Worm (Caenorhabditis elegans) whole organism, L4 larva: ENCODE measurements around the gene eif-3.F.
A peak's percentile ranks its signal among the peaks of the same experiment; 100 is the strongest.

Source experiments
- D1046.2 ChIP-seq: fragments of 200-800 bp; sonication (Bioruptor generic); IDR thresholded peaks from 2 replicates; pipeline ENCODE4 v1.3.6; 2022; ENCODE audit warnings: missing genetic modification characterization, missing compliant biosample characterization
- F10B5.3 ChIP-seq: sonication (generic microtip); optimal IDR thresholded peaks from 2 replicates; lab custom pipeline; 2016; ENCODE audit warnings: mild to moderate bottlenecking, missing genetic modification characterization, missing compliant biosample characterization
- R02D3.7 ChIP-seq: fragments of 150-350 bp; sonication (generic microtip); optimal IDR thresholded peaks from 3 replicates; lab custom pipeline; 2014; ENCODE audit warnings: missing biosample characterization, missing genetic modification characterization
- T20F7.1 ChIP-seq: fragments of 200-800 bp; sonication (Bioruptor generic); optimal IDR thresholded peaks from 2 replicates; lab custom pipeline; 2018; ENCODE audit warnings: mild to moderate bottlenecking, missing genetic modification characterization, missing compliant biosample characterization
- Y48G9A.11 ChIP-seq: fragments of 200-800 bp; sonication (Bioruptor generic); IDR thresholded peaks from 2 replicates; pipeline ENCODE4 v1.3.6; 2022; ENCODE audit warnings: missing genetic modification reagents, missing genetic modification characterization, missing compliant biosample characterization
- ZK337.2 ChIP-seq: fragments of 200-800 bp; sonication (Bioruptor generic); IDR thresholded peaks from 2 replicates; pipeline ENCODE4 v1.3.6; 2022; ENCODE audit warnings: missing genetic modification reagents, missing genetic modification characterization, missing compliant biosample characterization
- aha-1 ChIP-seq: fragments of 150-350 bp; peaks from one replicate; lab custom pipeline; 2014; ENCODE audit warnings: missing biosample characterization, missing genetic modification characterization
- ama-1 ChIP-seq: fragments of 150-350 bp; optimal IDR thresholded peaks from 2 replicates; lab custom pipeline; 2014; ENCODE audit warnings: inconsistent platforms, mixed read lengths
- ceh-20 ChIP-seq: fragments of 200-800 bp; sonication (Bioruptor generic); IDR thresholded peaks from 2 replicates; pipeline ENCODE4 v1.3.6; 2022; ENCODE audit warnings: missing genetic modification reagents, missing genetic modification characterization, missing compliant biosample characterization
- ceh-32 ChIP-seq: sonication (generic microtip); optimal IDR thresholded peaks from 2 replicates; lab custom pipeline; 2016; ENCODE audit warnings: mild to moderate bottlenecking, missing genetic modification characterization, missing compliant biosample characterization; ENCODE audit not compliant: poor library complexity
- ceh-44 ChIP-seq: fragments of 200-800 bp; sonication (Bioruptor generic); IDR thresholded peaks from 2 replicates; pipeline ENCODE4 v1.3.6; 2022; ENCODE audit warnings: missing genetic modification reagents, missing genetic modification characterization, missing compliant biosample characterization
- ces-1 ChIP-seq: fragments of 150-350 bp; sonication (generic microtip); optimal IDR thresholded peaks from 4 replicates; lab custom pipeline; 2014; ENCODE audit warnings: missing biosample characterization, missing genetic modification reagents, missing genetic modification characterization
- cey-2 ChIP-seq: sonication (generic microtip); optimal IDR thresholded peaks from 3 replicates; lab custom pipeline; 2017; ENCODE audit warnings: missing genetic modification characterization, mild to moderate bottlenecking, missing compliant biosample characterization, antibody characterized with exemption, borderline replicate concordance; ENCODE audit not compliant: insufficient read depth
- daf-16 ChIP-seq, 3 experiments: sonication (generic microtip); optimal IDR thresholded peaks; 2 replicates each; lab custom pipeline; 2016 to 2017; ENCODE audit warnings: missing genetic modification characterization in 3 of 3, missing genetic modification reagents in 3 of 3, mild to moderate bottlenecking in 2 of 3, missing compliant biosample characterization in 2 of 3, missing biosample characterization in 1 of 3, moderate library complexity in 1 of 3
- daf-19 ChIP-seq: fragments of 200-800 bp; sonication (Bioruptor generic); conservative IDR thresholded peaks from 2 replicates; pipeline ENCODE4 v1.3.6; 2022; ENCODE audit warnings: missing genetic modification characterization, missing compliant biosample characterization
- dmd-6 ChIP-seq: fragments of 200-800 bp; sonication (Bioruptor generic); IDR thresholded peaks from 2 replicates; pipeline ENCODE4 v1.3.6; 2022; ENCODE audit warnings: missing genetic modification reagents, missing genetic modification characterization, missing compliant biosample characterization
- dmd-8 ChIP-seq: fragments of 200-800 bp; sonication (Bioruptor generic); IDR thresholded peaks from 2 replicates; pipeline ENCODE4 v1.3.6; 2022; ENCODE audit warnings: missing genetic modification characterization, missing compliant biosample characterization
- dmd-9 ChIP-seq: fragments of 200-800 bp; sonication (Bioruptor generic); IDR thresholded peaks from 2 replicates; pipeline ENCODE4 v1.3.6; 2022; ENCODE audit warnings: missing genetic modification reagents, missing genetic modification characterization, missing compliant biosample characterization
- dpl-1 ChIP-seq: fragments of 150-350 bp; optimal IDR thresholded peaks from 2 replicates; lab custom pipeline; 2014; ENCODE audit warnings: missing biosample characterization, missing genetic modification reagents, missing genetic modification characterization
- dve-1 ChIP-seq: sonication (generic microtip); optimal IDR thresholded peaks from 2 replicates; lab custom pipeline; 2017; ENCODE audit warnings: antibody characterized with exemption, mild to moderate bottlenecking, missing genetic modification characterization, missing compliant biosample characterization; ENCODE audit not compliant: insufficient read depth
- egl-43 ChIP-seq: fragments of 200-800 bp; sonication (Bioruptor generic); IDR thresholded peaks from 2 replicates; pipeline ENCODE4 v1.3.6; 2022; ENCODE audit warnings: missing genetic modification reagents, missing genetic modification characterization, missing compliant biosample characterization
- fos-1 ChIP-seq: fragments of 150-350 bp; optimal IDR thresholded peaks from 2 replicates; lab custom pipeline; 2014; ENCODE audit warnings: missing biosample characterization, missing genetic modification characterization
- hif-1 ChIP-seq, 2 experiments: sonication (generic microtip); optimal IDR thresholded peaks; 2 replicates each; lab custom pipeline; 2016 to 2017; ENCODE audit warnings: missing compliant biosample characterization in 2 of 2, missing genetic modification characterization in 2 of 2, missing genetic modification reagents in 2 of 2, missing genotype in 2 of 2, mild to moderate bottlenecking in 1 of 2
- hlh-11 ChIP-seq: fragments of 200-800 bp; sonication (Bioruptor generic); optimal IDR thresholded peaks from 2 replicates; lab custom pipeline; 2018; ENCODE audit warnings: mild to moderate bottlenecking, missing genetic modification characterization, missing compliant biosample characterization
- hlh-30 ChIP-seq: sonication (generic microtip); optimal IDR thresholded peaks from 2 replicates; lab custom pipeline; 2017; ENCODE audit warnings: antibody characterized with exemption, mild to moderate bottlenecking, missing genetic modification characterization, missing compliant biosample characterization; ENCODE audit not compliant: insufficient read depth
- lin-13 ChIP-seq: fragments of 150-350 bp; optimal IDR thresholded peaks from 2 replicates; lab custom pipeline; 2014; ENCODE audit warnings: missing biosample characterization, missing genetic modification reagents, missing genetic modification characterization
- lin-29 ChIP-seq: fragments of 200-800 bp; sonication (Bioruptor generic); IDR thresholded peaks from 2 replicates; pipeline ENCODE4 v1.3.6; 2022; ENCODE audit warnings: missing genetic modification reagents, missing genetic modification characterization, missing compliant biosample characterization
- lin-38 ChIP-seq: fragments of 200-800 bp; sonication (Bioruptor generic); IDR thresholded peaks from 2 replicates; pipeline ENCODE4 v1.3.6; 2022; ENCODE audit warnings: missing genetic modification reagents, missing genetic modification characterization, missing compliant biosample characterization
- lir-3 ChIP-seq: sonication (generic microtip); optimal IDR thresholded peaks from 2 replicates; lab custom pipeline; 2016; ENCODE audit warnings: mild to moderate bottlenecking, missing genetic modification characterization, missing compliant biosample characterization
- mdl-1 ChIP-seq, 2 experiments: fragments of 150-350 bp in 1 of 2; sonication (generic microtip) in 1 of 2; optimal IDR thresholded peaks; 2 replicates each; lab custom pipeline; 2014 to 2017; ENCODE audit warnings: missing biosample characterization in 2 of 2, missing genetic modification characterization in 2 of 2
- mep-1 ChIP-seq: fragments of 150-350 bp; sonication (generic microtip); optimal IDR thresholded peaks from 3 replicates; lab custom pipeline; 2014; ENCODE audit warnings: missing biosample characterization, missing genetic modification characterization
- mes-2 ChIP-seq: sonication (generic microtip); optimal IDR thresholded peaks from 2 replicates; lab custom pipeline; 2016; ENCODE audit warnings: missing genotype, mild to moderate bottlenecking, missing genetic modification characterization, missing compliant biosample characterization; ENCODE audit not compliant: poor library complexity, severe bottlenecking
- mxl-3 ChIP-seq: fragments of 200-800 bp; sonication (Bioruptor generic); optimal IDR thresholded peaks from 2 replicates; lab custom pipeline; 2018; ENCODE audit warnings: mild to moderate bottlenecking, missing genetic modification characterization, missing compliant biosample characterization
- nhr-10 ChIP-seq: fragments of 150-350 bp; optimal IDR thresholded peaks from 2 replicates; lab custom pipeline; 2014; ENCODE audit warnings: missing biosample characterization, missing genetic modification characterization
- nhr-102 ChIP-seq: sonication (generic microtip); optimal IDR thresholded peaks from 2 replicates; lab custom pipeline; 2016; ENCODE audit warnings: mild to moderate bottlenecking, missing genetic modification characterization, moderate library complexity, missing compliant biosample characterization
- nhr-11 ChIP-seq: fragments of 150-350 bp; optimal IDR thresholded peaks from 2 replicates; lab custom pipeline; 2014; ENCODE audit warnings: missing biosample characterization, missing genetic modification characterization
- nhr-28 ChIP-seq: fragments of 150-350 bp; optimal IDR thresholded peaks from 2 replicates; lab custom pipeline; 2014; ENCODE audit warnings: missing biosample characterization, missing genetic modification characterization
- nhr-48 ChIP-seq: sonication (generic microtip); optimal IDR thresholded peaks from 2 replicates; lab custom pipeline; 2016; ENCODE audit warnings: mild to moderate bottlenecking, missing genetic modification characterization, missing compliant biosample characterization
- nhr-77 ChIP-seq: fragments of 150-350 bp; optimal IDR thresholded peaks from 2 replicates; lab custom pipeline; 2014; ENCODE audit warnings: missing biosample characterization, missing genetic modification characterization
- php-3 ChIP-seq: fragments of 200-800 bp; sonication (Bioruptor generic); IDR thresholded peaks from 2 replicates; pipeline ENCODE4 v1.3.6; 2022; ENCODE audit warnings: missing genetic modification reagents, missing genetic modification characterization, missing compliant biosample characterization
- pqm-1 ChIP-seq: sonication (generic microtip); optimal IDR thresholded peaks from 2 replicates; lab custom pipeline; 2017; ENCODE audit warnings: missing biosample characterization, missing genetic modification characterization
- skn-1 ChIP-seq: fragments of 150-350 bp; optimal IDR thresholded peaks from 2 replicates; lab custom pipeline; 2014; ENCODE audit warnings: missing biosample characterization, missing genetic modification characterization
- snpc-4 ChIP-seq: fragments of 150-350 bp; optimal IDR thresholded peaks from 2 replicates; lab custom pipeline; 2014; ENCODE audit warnings: missing biosample characterization, missing genetic modification characterization
- spr-1 ChIP-seq: sonication (generic microtip); optimal IDR thresholded peaks from 2 replicates; lab custom pipeline; 2016; ENCODE audit warnings: mild to moderate bottlenecking, missing genetic modification characterization, missing compliant biosample characterization
- tag-97 ChIP-seq: fragments of 200-800 bp; sonication (Bioruptor generic); IDR thresholded peaks from 2 replicates; pipeline ENCODE4 v1.3.6; 2022; ENCODE audit warnings: missing genetic modification characterization, missing compliant biosample characterization
- tra-1 ChIP-seq: fragments of 200-800 bp; sonication (Bioruptor generic); IDR thresholded peaks from 2 replicates; pipeline ENCODE4 v1.3.6; 2022; ENCODE audit warnings: missing genetic modification reagents, missing genetic modification characterization, missing compliant biosample characterization
- zfp-3 ChIP-seq: fragments of 200-800 bp; sonication (Bioruptor generic); conservative IDR thresholded peaks from 2 replicates; pipeline ENCODE4 v1.3.6; 2022; ENCODE audit warnings: missing genetic modification reagents, missing genetic modification characterization, missing compliant biosample characterization
- zip-2 ChIP-seq: fragments of 150-350 bp; optimal IDR thresholded peaks from 2 replicates; lab custom pipeline; 2014; ENCODE audit warnings: missing biosample characterization, missing genetic modification characterization

eif-3.F gene

DNA sequence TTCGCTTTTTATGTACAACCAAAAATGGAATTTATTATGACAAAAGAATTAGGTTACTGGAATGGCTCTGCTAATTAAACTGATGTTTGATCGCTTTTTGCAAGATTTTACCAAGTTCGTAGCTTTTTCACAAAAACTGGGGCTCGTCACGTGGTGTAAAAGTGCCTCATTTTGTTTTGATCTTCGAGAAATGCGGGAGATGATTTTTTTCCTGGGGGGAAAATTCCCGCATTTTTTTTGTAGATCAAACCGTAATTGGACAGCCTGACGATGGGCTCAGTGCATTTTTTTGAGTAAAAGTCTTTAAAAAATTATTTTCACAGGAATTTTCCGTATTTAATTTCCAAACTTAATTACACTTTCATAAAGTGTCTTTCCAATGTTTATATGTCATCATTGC lies 42.3 kb upstream of the eif-3.F start:
- TF ChIP-seq mep-1 (tag; lab: Kevin White, UChicago) (no peak), ama-1 (lab: Kevin White, UChicago) (no peak), T20F7.1 (GFP tag; lab: Kevin White, UChicago) (no peak), hlh-30 (tag; lab: Kevin White, UChicago) (no peak), mdl-1 (tag; optimal IDR thresholded peaks at IDR 0.05; lab: Kevin White, UChicago) (no peak), ces-1 (GFP tag; lab: Kevin White, UChicago) (no peak), daf-19 (GFP tag; lab: Robert Waterston, UW) (no peak), hif-1 (tag; optimal IDR thresholded peaks at IDR 0.05; lab: Kevin White, UChicago) (peak in 1 of 2 experiments; percentile 10), tag-97 (no peak), aha-1 (tag; lab: Kevin White, UChicago) (peak; percentile 45), lin-13 (GFP tag; lab: Kevin White, UChicago) (no peak), spr-1 (tag; lab: Kevin White, UChicago) (no peak), lin-38 (GFP tag; lab: Robert Waterston, UW) (no peak), zfp-3 (GFP tag; lab: Robert Waterston, UW) (no peak), egl-43 (GFP tag; lab: Robert Waterston, UW) (no peak), R02D3.7 (tag; lab: Kevin White, UChicago) (no peak), dmd-9 (GFP tag; lab: Robert Waterston, UW) (no peak)

DNA sequence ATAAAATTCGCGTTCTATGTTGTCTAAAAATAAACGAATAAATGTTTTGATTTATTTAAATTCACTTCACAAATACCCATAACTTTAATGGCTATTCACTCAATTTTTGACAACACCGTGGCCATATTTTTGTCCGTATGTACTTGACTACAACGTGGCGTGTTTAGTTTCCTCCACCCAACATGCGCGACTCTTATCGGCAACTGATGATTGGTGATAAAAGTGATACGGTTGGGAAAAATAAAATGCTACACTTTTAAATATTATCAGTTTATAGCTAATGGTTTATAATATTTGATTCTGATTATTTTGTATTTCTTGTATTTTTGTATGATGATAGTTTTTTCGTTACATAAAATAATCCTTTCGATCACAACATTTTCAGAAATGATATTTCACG lies 39.8 kb upstream of the eif-3.F start, which contains the start of gene acs-7:
Gene acs-7 (plus strand): TSS at position 386 of the 400 bp plus-strand sequence.
- TF ChIP-seq nhr-11 (no peak), nhr-48 (tag; lab: Kevin White, UChicago) (peak; percentile 31), pqm-1 (tag; lab: Kevin White, UChicago) (peak; percentile 90), snpc-4 (tag; lab: Kevin White, UChicago) (no peak), mxl-3 (GFP tag; lab: Kevin White, UChicago) (peak; percentile 59), mep-1 (tag; lab: Kevin White, UChicago) (peak; percentile 60), nhr-10 (peak; percentile 2), nhr-28 (tag; lab: Kevin White, UChicago) (peak; percentile 96), nhr-77 (tag; lab: Kevin White, UChicago) (peak; percentile 89), dmd-6 (peak; percentile 87), daf-16 (GFP tag; optimal IDR thresholded peaks at IDR 0.05; lab: Kevin White, UChicago) (no peak), daf-16 (tag; optimal IDR thresholded peaks at IDR 0.05; lab: Kevin White, UChicago) (peak; percentile 95), hlh-11 (tag; lab: Kevin White, UChicago) (peak; percentile 88), hlh-30 (tag; lab: Kevin White, UChicago) (peak; percentile 51), mdl-1 (tag; optimal IDR thresholded peaks at IDR 0.05; lab: Kevin White, UChicago) (peak in 1 of 2 experiments; percentile 74), mes-2 (tag; lab: Kevin White, UChicago) (no peak), T20F7.1 (GFP tag; lab: Kevin White, UChicago) (peak; percentile 21), F10B5.3 (tag; lab: Kevin White, UChicago) (no peak), php-3 (peak; percentile 90), dve-1 (tag; lab: Kevin White, UChicago) (peak; percentile 95), tra-1 (GFP tag; lab: Robert Waterston, UW) (0 out of 2 replicates have a peak, but pooled peaks have one; percentile 15), lir-3 (no peak), nhr-102 (tag; lab: Kevin White, UChicago) (peak; percentile 32)

DNA sequence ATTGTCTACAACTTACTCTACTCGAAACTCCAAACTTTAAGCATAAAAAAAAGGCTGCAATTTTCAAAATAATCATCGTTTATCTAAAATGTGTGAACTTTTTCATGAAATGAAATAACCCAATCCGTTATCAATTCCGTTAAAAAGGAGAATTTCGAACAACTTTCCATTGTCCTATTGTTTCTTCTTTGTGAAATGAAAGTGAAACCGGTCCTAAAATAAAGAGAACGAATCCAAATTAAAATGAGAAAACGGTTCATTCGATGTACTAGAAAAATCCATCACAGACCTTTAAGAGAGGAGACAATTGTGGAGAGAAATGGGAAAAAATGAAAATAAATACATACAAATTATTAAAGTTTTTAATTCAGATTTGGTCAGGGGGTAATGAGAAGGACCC lies 35.8 kb upstream of the eif-3.F start, which contains the start of gene C01G6.9:
Gene C01G6.9 (minus strand): TSS at position 141 of the 400 bp plus-strand sequence.
- TF ChIP-seq ceh-44 (GFP tag; lab: Robert Waterston, UW) (no peak), cey-2 (no peak), ZK337.2 (GFP tag; lab: Robert Waterston, UW) (no peak), zip-2 (no peak), mep-1 (tag; lab: Kevin White, UChicago) (no peak), ceh-32 (tag; lab: Kevin White, UChicago) (no peak), D1046.2 (GFP tag; lab: Robert Waterston, UW) (no peak), dmd-8 (GFP tag; lab: Robert Waterston, UW) (no peak), lin-29 (no peak), Y48G9A.11 (GFP tag; lab: Robert Waterston, UW) (no peak), fos-1 (no peak), zfp-3 (GFP tag; lab: Robert Waterston, UW) (no peak), skn-1 (tag; lab: Kevin White, UChicago) (no peak), ceh-20 (GFP tag; lab: Robert Waterston, UW) (no peak), dpl-1 (GFP tag; lab: Kevin White, UChicago) (no peak)
